Fruit fly (Drosophila melanogaster): ENCODE measurements around the gene E5.

E5 gene

DNA sequence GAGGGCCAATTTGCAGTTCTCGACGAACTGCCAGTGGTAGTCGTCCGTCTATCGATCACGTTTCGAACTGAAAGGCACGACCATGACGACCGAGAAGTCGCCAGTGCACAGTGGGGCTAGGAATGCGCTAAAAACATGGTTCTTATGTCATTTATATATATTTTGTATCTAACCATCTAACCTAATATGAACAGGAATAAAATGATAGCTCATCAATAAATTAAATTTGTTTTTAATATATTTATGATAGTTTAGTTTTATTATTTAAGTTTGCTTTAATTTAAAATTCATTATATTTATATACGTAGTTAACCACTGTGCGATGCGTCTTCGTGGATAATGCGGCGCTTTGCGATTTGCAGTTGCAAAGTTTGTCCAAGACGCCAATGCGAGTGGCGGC lies 31.1 kb downstream of the E5 start:
- TF ChIP-seq sv (GFP tag; optimal IDR thresholded peaks at IDR 0.05) = no peak
- no peak for TF ChIP-seq dsf (GFP tag; optimal IDR thresholded peaks at IDR 0.05; ENCODE audit: borderline replicate concordance)
- TF ChIP-seq CG32264 (GFP tag; optimal IDR thresholded peaks at IDR 0.05) = no peak
- TF ChIP-seq HLH106 (tag; optimal IDR thresholded peaks at IDR 0.05) = peak; percentile 12
- TF ChIP-seq dmrt93B (GFP tag; optimal IDR thresholded peaks at IDR 0.05) = peak; percentile 12
- no peak for TF ChIP-seq CrebA (GFP tag; optimal IDR thresholded peaks at IDR 0.05; ENCODE audit: borderline replicate concordance)
- peak; percentile 11 for TF ChIP-seq ey (GFP tag; optimal IDR thresholded peaks at IDR 0.05)
- peak; percentile 34 for TF ChIP-seq psq (GFP tag; optimal IDR thresholded peaks at IDR 0.05)
- peak; percentile 13 for TF ChIP-seq woc (GFP tag; optimal IDR thresholded peaks at IDR 0.05)
- peak; percentile 53 for TF ChIP-seq rgr (GFP tag; optimal IDR thresholded peaks at IDR 0.05)
- TF ChIP-seq Abd-B (GFP tag; optimal IDR thresholded peaks at IDR 0.05) = no peak
- no peak for TF ChIP-seq br (GFP tag; optimal IDR thresholded peaks at IDR 0.05)
- TF ChIP-seq Hnf4 (GFP tag; optimal IDR thresholded peaks at IDR 0.05) = peak; percentile 18
- TF ChIP-seq tai (GFP tag; optimal IDR thresholded peaks at IDR 0.05) = no peak
- TF ChIP-seq h (GFP tag; optimal IDR thresholded peaks at IDR 0.05) = peak; percentile 59
- TF ChIP-seq brk (GFP tag; optimal IDR thresholded peaks at IDR 0.05) = peak; percentile 47
- TF ChIP-seq Sp1 (GFP tag; optimal IDR thresholded peaks at IDR 0.05) = peak; percentile 23
- TF ChIP-seq OdsH (GFP tag; optimal IDR thresholded peaks at IDR 0.05) = peak; percentile 51
- peak; percentile 2 for TF ChIP-seq sage (GFP tag; optimal IDR thresholded peaks at IDR 0.05)
- TF ChIP-seq fru (GFP tag; optimal IDR thresholded peaks at IDR 0.05) = peak; percentile 27
- TF ChIP-seq foxo (GFP tag; optimal IDR thresholded peaks at IDR 0.05) = peak in 1 of 2 experiments; percentile 48

DNA sequence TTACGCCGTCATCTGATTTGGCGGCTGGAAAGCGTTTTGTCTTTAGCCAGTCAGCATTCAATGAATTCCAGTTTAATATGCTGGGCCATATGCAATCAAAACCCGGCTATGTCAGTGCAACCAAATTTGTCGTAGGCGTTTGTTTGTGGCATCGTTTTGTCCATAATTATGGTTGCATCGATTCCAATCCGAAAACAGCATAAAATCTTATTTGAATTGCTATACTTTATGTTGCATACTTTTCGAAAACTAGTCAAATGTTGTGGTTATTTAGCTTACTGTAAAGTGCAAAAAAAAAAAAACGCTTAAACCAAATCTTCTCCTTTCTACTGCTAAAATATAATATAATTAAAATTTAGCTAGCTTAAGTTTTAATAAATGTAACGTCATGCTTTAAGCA lies 32.2 kb downstream of the E5 start:
- TF ChIP-seq N (GFP tag; optimal IDR thresholded peaks at IDR 0.05) (no peak), Dif (GFP tag; optimal IDR thresholded peaks at IDR 0.05; ENCODE audit: partially characterized antibody) (no peak), dl (GFP tag; optimal IDR thresholded peaks at IDR 0.05; ENCODE audit: insufficient read depth in 1 of 2, partially characterized antibody in 2 of 2) (no peak), dsf (GFP tag; optimal IDR thresholded peaks at IDR 0.05; ENCODE audit: borderline replicate concordance) (no peak)

dm6 chr3R:13840956-13841355 lies 33.8 kb downstream of the E5 start:
- TF ChIP-seq HLH106 (tag; optimal IDR thresholded peaks at IDR 0.05) (peak; percentile 63), psq (GFP tag; optimal IDR thresholded peaks at IDR 0.05) (peak; percentile 55), rgr (GFP tag; optimal IDR thresholded peaks at IDR 0.05) (peak; percentile 73), CG32264 (GFP tag; optimal IDR thresholded peaks at IDR 0.05) (no peak), Dif (GFP tag; optimal IDR thresholded peaks at IDR 0.05; ENCODE audit: partially characterized antibody) (no peak), br (GFP tag; optimal IDR thresholded peaks at IDR 0.05) (peak; percentile 61), woc (GFP tag; optimal IDR thresholded peaks at IDR 0.05) (peak; percentile 28), Abd-B (GFP tag; optimal IDR thresholded peaks at IDR 0.05) (no peak), Rel (GFP tag; optimal IDR thresholded peaks at IDR 0.05) (no peak), Rel (tag; optimal IDR thresholded peaks at IDR 0.05) (no peak), ey (GFP tag; optimal IDR thresholded peaks at IDR 0.05) (peak; percentile 65), fru (GFP tag; optimal IDR thresholded peaks at IDR 0.05) (peak; percentile 65), Mio (GFP tag; optimal IDR thresholded peaks at IDR 0.05) (no peak), dl (GFP tag; optimal IDR thresholded peaks at IDR 0.05; ENCODE audit: insufficient read depth in 1 of 2, partially characterized antibody in 2 of 2) (no peak), Hnf4 (GFP tag; optimal IDR thresholded peaks at IDR 0.05) (peak; percentile 39), Vsx2 (GFP tag; optimal IDR thresholded peaks at IDR 0.05; ENCODE audit: partially characterized antibody) (no peak), dsf (GFP tag; optimal IDR thresholded peaks at IDR 0.05; ENCODE audit: borderline replicate concordance) (no peak), OdsH (GFP tag; optimal IDR thresholded peaks at IDR 0.05) (peak; percentile 62), h (GFP tag; optimal IDR thresholded peaks at IDR 0.05) (peak; percentile 80), N (GFP tag; optimal IDR thresholded peaks at IDR 0.05) (no peak), sage (GFP tag; optimal IDR thresholded peaks at IDR 0.05) (no peak), tai (GFP tag; optimal IDR thresholded peaks at IDR 0.05) (no peak), GATAd (GFP tag; optimal IDR thresholded peaks at IDR 0.05) (peak; percentile 24), Dfd (GFP tag; optimal IDR thresholded peaks at IDR 0.05) (no peak), Jra (GFP tag; optimal IDR thresholded peaks at IDR 0.05) (peak; percentile 15), foxo (GFP tag; optimal IDR thresholded peaks at IDR 0.05) (peak in 1 of 2 experiments; percentile 68), lola (GFP tag; optimal IDR thresholded peaks at IDR 0.05) (no peak), CG9705 (GFP tag; optimal IDR thresholded peaks at IDR 0.05) (peak; percentile 21), jim (GFP tag; optimal IDR thresholded peaks at IDR 0.05) (no peak), Hr78 (GFP tag; optimal IDR thresholded peaks at IDR 0.05) (no peak), usp (GFP tag; optimal IDR thresholded peaks at IDR 0.05) (no peak), brk (GFP tag; optimal IDR thresholded peaks at IDR 0.05) (peak; percentile 7), dmrt93B (GFP tag; optimal IDR thresholded peaks at IDR 0.05) (peak; percentile 6), sv (GFP tag; optimal IDR thresholded peaks at IDR 0.05) (no peak), Hr83 (GFP tag; optimal IDR thresholded peaks at IDR 0.05; ENCODE audit: poor library complexity, severe bottlenecking) (no peak), CrebA (GFP tag; optimal IDR thresholded peaks at IDR 0.05; ENCODE audit: borderline replicate concordance) (no peak), Myc (optimal IDR thresholded peaks at IDR 0.05) (no peak), pan (optimal IDR thresholded peaks at IDR 0.05) (no peak), Sp1 (GFP tag; optimal IDR thresholded peaks at IDR 0.05) (peak; percentile 66)
